Worm (Caenorhabditis elegans): ENCODE measurements around the gene lpr-2.

DNA sequence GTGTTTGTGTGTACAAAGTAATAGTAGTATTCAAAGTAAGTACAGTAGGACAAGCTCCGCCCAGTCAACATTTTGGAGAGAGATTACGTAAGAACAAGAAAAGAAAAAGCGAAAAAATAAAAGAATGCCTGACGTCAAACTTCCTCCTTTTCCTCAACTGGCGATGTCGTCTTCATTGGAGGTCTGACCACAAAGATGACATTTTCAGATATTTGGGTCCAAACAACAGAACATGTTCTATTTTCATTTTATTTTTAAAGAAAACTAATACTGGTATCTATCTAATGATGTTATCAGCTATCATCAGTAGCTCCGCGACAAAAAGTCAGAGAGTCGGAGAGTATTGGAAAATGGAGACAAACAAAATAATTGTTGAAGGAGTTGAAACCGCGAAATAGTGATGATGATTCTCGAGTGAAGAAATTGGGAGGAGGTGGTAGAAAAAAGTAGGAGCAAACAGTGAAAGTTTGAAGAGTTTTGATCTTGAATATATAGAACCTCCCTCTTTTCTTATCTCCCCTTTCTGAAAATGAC, 5.3 kb upstream of the lpr-2 start, which contains the start of gene lips-5:
- TF ChIP-seq ceh-9 (tag; optimal IDR thresholded peaks at IDR 0.05) (no peak), lin-15B (tag; optimal IDR thresholded peaks at IDR 0.05) (no peak), unc-62 (GFP tag; optimal IDR thresholded peaks at IDR 0.05) (no peak), ZK546.5 (tag; optimal IDR thresholded peaks at IDR 0.05) (no peak), nhr-43 (tag; optimal IDR thresholded peaks at IDR 0.05; ENCODE audit: poor library complexity, severe bottlenecking) (no peak), nfya-1 (tag; optimal IDR thresholded peaks at IDR 0.05; ENCODE audit: insufficient read depth) (no peak)
